Worm (Caenorhabditis elegans) whole organism, L2 larva: ENCODE data around the gene col-90.
A peak's percentile ranks its signal among the peaks of the same experiment; 100 is the strongest.

ENCODE experiments used
- C34F6.9 ChIP-seq: fragments of 150-350 bp; optimal IDR thresholded peaks from 2 replicates; lab custom pipeline; 2014; ENCODE audit warnings: missing biosample characterization, missing genetic modification characterization
- R02D3.7 ChIP-seq: fragments of 150-350 bp; optimal IDR thresholded peaks from 2 replicates; lab custom pipeline; 2014; ENCODE audit warnings: missing biosample characterization, missing genetic modification characterization
- Y55F3AM.14 ChIP-seq: fragments of 200-800 bp; sonication (Bioruptor generic); optimal IDR thresholded peaks from 2 replicates; lab custom pipeline; 2018; ENCODE audit warnings: mild to moderate bottlenecking, missing genetic modification characterization, missing compliant biosample characterization
- alr-1 ChIP-seq: fragments of 150-350 bp; optimal IDR thresholded peaks from 2 replicates; lab custom pipeline; 2014; ENCODE audit warnings: missing biosample characterization, missing genetic modification characterization
- ama-1 ChIP-seq: fragments of 150-350 bp; optimal IDR thresholded peaks from 2 replicates; lab custom pipeline; 2018; ENCODE audit warnings: inconsistent platforms
- blmp-1 ChIP-seq: sonication (generic microtip); optimal IDR thresholded peaks from 2 replicates; lab custom pipeline; 2017; ENCODE audit warnings: missing genetic modification characterization, mild to moderate bottlenecking, missing compliant biosample characterization, antibody characterized with exemption, moderate library complexity; ENCODE audit not compliant: insufficient read depth
- ceh-16 ChIP-seq: fragments of 150-350 bp; optimal IDR thresholded peaks from 2 replicates; lab custom pipeline; 2014; ENCODE audit warnings: missing biosample characterization, missing genetic modification characterization
- ceh-82 ChIP-seq: fragments of 150-350 bp; optimal IDR thresholded peaks from 2 replicates; lab custom pipeline; 2014; ENCODE audit warnings: missing biosample characterization, missing genetic modification characterization
- crh-2 ChIP-seq: sonication (generic microtip); optimal IDR thresholded peaks from 2 replicates; lab custom pipeline; 2017; ENCODE audit warnings: missing biosample characterization, missing genetic modification characterization
- dmd-4 ChIP-seq: sonication (generic microtip); optimal IDR thresholded peaks from 2 replicates; lab custom pipeline; 2017; ENCODE audit warnings: missing biosample characterization, missing genetic modification characterization
- elt-1 ChIP-seq: fragments of 150-350 bp; optimal IDR thresholded peaks from 2 replicates; lab custom pipeline; 2014; ENCODE audit warnings: missing biosample characterization, missing genetic modification characterization
- fos-1 ChIP-seq: fragments of 150-350 bp; optimal IDR thresholded peaks from 2 replicates; lab custom pipeline; 2014; ENCODE audit warnings: missing biosample characterization, missing genetic modification characterization
- lin-11 ChIP-seq: fragments of 150-350 bp; sonication (generic microtip); optimal IDR thresholded peaks from 2 replicates; lab custom pipeline; 2014; ENCODE audit warnings: missing biosample characterization, missing genetic modification characterization, inconsistent platforms, mixed read lengths
- lin-13 ChIP-seq: fragments of 150-350 bp; optimal IDR thresholded peaks from 2 replicates; lab custom pipeline; 2014; ENCODE audit warnings: missing biosample characterization, missing genetic modification reagents, missing genetic modification characterization
- lsy-2 ChIP-seq, 2 experiments: fragments of 150-350 bp in 1 of 2; sonication (generic microtip) in 1 of 2; optimal IDR thresholded peaks; 2 replicates each; lab custom pipeline; 2014 to 2017; ENCODE audit warnings: missing biosample characterization in 2 of 2, missing genetic modification characterization in 2 of 2
- mab-5 ChIP-seq: fragments of 150-350 bp; optimal IDR thresholded peaks from 2 replicates; lab custom pipeline; 2014; ENCODE audit warnings: missing biosample characterization, missing genetic modification characterization
- mdl-1 ChIP-seq, 2 experiments: fragments of 150-350 bp in 1 of 2; sonication (generic microtip) in 1 of 2; optimal IDR thresholded peaks; 2 replicates each; lab custom pipeline; 2017; ENCODE audit warnings: missing biosample characterization in 2 of 2, missing genetic modification characterization in 2 of 2
- nhr-10 ChIP-seq: sonication (generic microtip); optimal IDR thresholded peaks from 2 replicates; lab custom pipeline; 2017; ENCODE audit warnings: missing biosample characterization, missing genetic modification characterization
- nhr-11 ChIP-seq: fragments of 150-350 bp; optimal IDR thresholded peaks from 2 replicates; lab custom pipeline; 2014; ENCODE audit warnings: missing biosample characterization, missing genetic modification characterization
- nhr-12 ChIP-seq: fragments of 150-350 bp; optimal IDR thresholded peaks from 2 replicates; lab custom pipeline; 2014; ENCODE audit warnings: missing biosample characterization, missing genetic modification characterization
- nhr-129 ChIP-seq: fragments of 150-350 bp; optimal IDR thresholded peaks from 2 replicates; lab custom pipeline; 2014; ENCODE audit warnings: missing biosample characterization, missing genetic modification characterization
- nhr-21 ChIP-seq: fragments of 150-350 bp; optimal IDR thresholded peaks from 2 replicates; lab custom pipeline; 2014; ENCODE audit warnings: missing biosample characterization, missing genetic modification characterization
- nhr-237 ChIP-seq: fragments of 150-350 bp; optimal IDR thresholded peaks from 2 replicates; lab custom pipeline; 2014; ENCODE audit warnings: missing biosample characterization, missing genetic modification characterization
- nhr-25 ChIP-seq: fragments of 150-350 bp; sonication (generic microtip); optimal IDR thresholded peaks from 3 replicates; lab custom pipeline; 2014; ENCODE audit warnings: missing biosample characterization, missing genetic modification characterization
- nhr-6 ChIP-seq: fragments of 150-350 bp; optimal IDR thresholded peaks from 2 replicates; lab custom pipeline; 2014; ENCODE audit warnings: missing biosample characterization, missing genetic modification characterization
- peb-1 ChIP-seq: fragments of 150-350 bp; optimal IDR thresholded peaks from 2 replicates; lab custom pipeline; 2014; ENCODE audit warnings: missing biosample characterization, missing genetic modification characterization
- sem-4 ChIP-seq: fragments of 150-350 bp; optimal IDR thresholded peaks from 2 replicates; lab custom pipeline; 2014; ENCODE audit warnings: missing biosample characterization, missing genetic modification reagents, missing genetic modification characterization
- skn-1 ChIP-seq: sonication (generic microtip); optimal IDR thresholded peaks from 2 replicates; lab custom pipeline; 2017; ENCODE audit warnings: missing biosample characterization, missing genetic modification characterization
- sma-3 ChIP-seq: sonication (generic microtip); optimal IDR thresholded peaks from 2 replicates; lab custom pipeline; 2016; ENCODE audit warnings: missing genetic modification reagents, missing genetic modification characterization, missing compliant biosample characterization
- sma-9 ChIP-seq, 2 experiments: fragments of 150-350 bp in 1 of 2; sonication (generic microtip) in 1 of 2; optimal IDR thresholded peaks; 2 replicates each; lab custom pipeline; 2014 to 2016; ENCODE audit warnings: missing genetic modification characterization in 2 of 2, mild to moderate bottlenecking in 1 of 2, missing biosample characterization in 1 of 2, missing compliant biosample characterization in 1 of 2, missing genetic modification reagents in 1 of 2, moderate library complexity in 1 of 2
- unc-39 ChIP-seq: fragments of 150-350 bp; optimal IDR thresholded peaks from 2 replicates; lab custom pipeline; 2014; ENCODE audit warnings: missing biosample characterization, missing genetic modification characterization
- unc-62 ChIP-seq: fragments of 150-350 bp; optimal IDR thresholded peaks from 2 replicates; lab custom pipeline; 2014; ENCODE audit warnings: missing biosample characterization, missing genetic modification reagents, missing genetic modification characterization
- zag-1 ChIP-seq: fragments of 150-350 bp; optimal IDR thresholded peaks from 2 replicates; lab custom pipeline; 2014; ENCODE audit warnings: missing biosample characterization, missing genetic modification characterization
- ztf-1 ChIP-seq: fragments of 200-800 bp; sonication (Bioruptor generic); conservative IDR thresholded peaks from 2 replicates; pipeline ENCODE4 v1.3.6; 2022; ENCODE audit warnings: missing genetic modification characterization, missing compliant biosample characterization
- ztf-11 ChIP-seq: sonication (generic microtip); optimal IDR thresholded peaks from 2 replicates; lab custom pipeline; 2017; ENCODE audit warnings: missing biosample characterization, missing genetic modification characterization
- ztf-4 ChIP-seq: fragments of 150-350 bp; optimal IDR thresholded peaks from 2 replicates; lab custom pipeline; 2014; ENCODE audit warnings: missing biosample characterization, missing genetic modification characterization

The col-90 gene

ce11 chrIII:7948802-7949201 is at the start of gene col-90:
Gene col-90 (plus strand): TSS chrIII:7948838.
- TF ChIP-seq ama-1, result peak; percentile 59
- no peak for TF ChIP-seq alr-1 (tag; lab: Kevin White, UChicago)

ce11 chrIII:7900733-7901132 is 47.9 kb upstream of the col-90 start, which contains the start of gene best-24:
Gene best-24 (plus strand): TSS chrIII:7901033.
- TF ChIP-seq R02D3.7 (tag; lab: Kevin White, UChicago) (no peak), nhr-21 (tag; lab: Kevin White, UChicago) (no peak), dmd-4 (tag; lab: Kevin White, UChicago) (no peak), nhr-11 (no peak), ztf-4 (no peak), sma-9 (GFP tag; optimal IDR thresholded peaks at IDR 0.05; lab: Kevin White, UChicago) (no peak), sma-9 (tag; optimal IDR thresholded peaks at IDR 0.05; lab: Kevin White, UChicago) (no peak), unc-62 (no peak)

ce11 chrIII:7903427-7903826 is 45.2 kb upstream of the col-90 start:
- TF ChIP-seq sma-3 (GFP tag; lab: Kevin White, UChicago) (no peak), crh-2 (tag; lab: Kevin White, UChicago) (no peak), lin-11 (tag; lab: Kevin White, UChicago) (no peak)

ce11 chrIII:7907515-7907914 is 41.1 kb upstream of the col-90 start, which contains the start of gene pcp-5:
Gene pcp-5 (minus strand): TSS chrIII:7907615.
- TF ChIP-seq lsy-2 (tag; optimal IDR thresholded peaks at IDR 0.05; lab: Kevin White, UChicago) (peak in 1 of 2 experiments; percentile 6), nhr-237 (tag; lab: Kevin White, UChicago) (no peak)

- TF ChIP-seq ztf-1 (GFP tag; lab: Robert Waterston, UW), result no peak
- no peak for TF ChIP-seq crh-2 (tag; lab: Kevin White, UChicago)
- no peak for TF ChIP-seq mab-5 (tag; lab: Kevin White, UChicago)
- no peak for TF ChIP-seq blmp-1 (tag; lab: Kevin White, UChicago)
- no peak for TF ChIP-seq elt-1 (tag; lab: Kevin White, UChicago)
- TF ChIP-seq mdl-1 (tag; optimal IDR thresholded peaks at IDR 0.05; lab: Kevin White, UChicago), result no peak
- TF ChIP-seq fos-1 (tag; lab: Kevin White, UChicago), result no peak
- TF ChIP-seq ztf-11 (tag; lab: Kevin White, UChicago), result no peak
- no peak for TF ChIP-seq C34F6.9 (tag; lab: Kevin White, UChicago)
- TF ChIP-seq nhr-10, result no peak
- no peak for TF ChIP-seq unc-39 (tag; lab: Kevin White, UChicago)
- no peak for TF ChIP-seq ceh-16
- TF ChIP-seq nhr-237 (tag; lab: Kevin White, UChicago), result no peak
- TF ChIP-seq sma-3 (GFP tag; lab: Kevin White, UChicago), result no peak
- no peak for TF ChIP-seq sma-9 (GFP tag; optimal IDR thresholded peaks at IDR 0.05; lab: Kevin White, UChicago)
- no peak for TF ChIP-seq sma-9 (tag; optimal IDR thresholded peaks at IDR 0.05; lab: Kevin White, UChicago)
- no peak for TF ChIP-seq skn-1 (tag; lab: Kevin White, UChicago)
- TF ChIP-seq, all 48 proteins: peak for 0
Observed at ce11 chrIII:7909263-7909662, 39.4 kb upstream of the col-90 start, which contains the start of gene ZK688.1. Gene ZK688.1 (plus strand): TSS chrIII:7909563.

ce11 chrIII:7911621-7912020 is 37.0 kb upstream of the col-90 start, which contains the start of gene ZK688.7:
Gene ZK688.7 (minus strand): TSS chrIII:7911634.
- peak in 1 of 2 experiments; percentile 38 for TF ChIP-seq lsy-2 (tag; optimal IDR thresholded peaks at IDR 0.05; lab: Kevin White, UChicago)
- no peak for TF ChIP-seq ama-1
- no peak for TF ChIP-seq nhr-12 (tag; lab: Kevin White, UChicago)
- TF ChIP-seq nhr-25 (tag; lab: Kevin White, UChicago), result peak; percentile 56
- TF ChIP-seq Y55F3AM.14 (GFP tag; lab: Kevin White, UChicago), result no peak
- TF ChIP-seq mdl-1 (tag; optimal IDR thresholded peaks at IDR 0.05; lab: Kevin White, UChicago), result no peak
- peak; percentile 57 for TF ChIP-seq nhr-129 (tag; lab: Kevin White, UChicago)
- TF ChIP-seq ceh-82 (tag; lab: Kevin White, UChicago), result no peak
- TF ChIP-seq fos-1 (tag; lab: Kevin White, UChicago), result peak; percentile 4
- TF ChIP-seq unc-39 (tag; lab: Kevin White, UChicago), result no peak
- no peak for TF ChIP-seq ztf-4
- no peak for TF ChIP-seq peb-1 (tag; lab: Kevin White, UChicago)
- TF ChIP-seq sem-4 (tag; lab: Kevin White, UChicago), result no peak
- no peak for TF ChIP-seq sma-9 (GFP tag; optimal IDR thresholded peaks at IDR 0.05; lab: Kevin White, UChicago)
- no peak for TF ChIP-seq sma-9 (tag; optimal IDR thresholded peaks at IDR 0.05; lab: Kevin White, UChicago)
- TF ChIP-seq lin-13, result no peak
- TF ChIP-seq nhr-21 (tag; lab: Kevin White, UChicago), result no peak
- peak; percentile 51 for TF ChIP-seq C34F6.9 (tag; lab: Kevin White, UChicago)
- no peak for TF ChIP-seq blmp-1 (tag; lab: Kevin White, UChicago)
- peak; percentile 13 for TF ChIP-seq crh-2 (tag; lab: Kevin White, UChicago)
- no peak for TF ChIP-seq skn-1 (tag; lab: Kevin White, UChicago)
- no peak for TF ChIP-seq nhr-6 (tag; lab: Kevin White, UChicago)
- TF ChIP-seq zag-1, result no peak
- TF ChIP-seq elt-1 (tag; lab: Kevin White, UChicago), result no peak
